Worm (Caenorhabditis elegans) whole organism, late embryonic: ENCODE measurements around the gene T11F9.1.

ENCODE experiments used
- C08G9.2 ChIP-seq: sonication (generic microtip); optimal IDR thresholded peaks from 2 replicates; lab custom pipeline; 2016; ENCODE audit warnings: mild to moderate bottlenecking, missing genetic modification characterization, moderate library complexity, missing compliant biosample characterization
- F13H6.1 ChIP-seq: sonication (generic microtip); optimal IDR thresholded peaks from 2 replicates; lab custom pipeline; 2016; ENCODE audit warnings: missing genetic modification characterization, missing compliant biosample characterization
- K09A11.1 ChIP-seq: sonication (generic microtip); optimal IDR thresholded peaks from 2 replicates; lab custom pipeline; 2017; ENCODE audit warnings: antibody characterized with exemption, mild to moderate bottlenecking, missing genetic modification characterization, missing compliant biosample characterization; ENCODE audit not compliant: insufficient read depth
- T23F11.4 ChIP-seq: fragments of 200-800 bp; sonication (Bioruptor generic); optimal IDR thresholded peaks from 2 replicates; lab custom pipeline; 2018; ENCODE audit warnings: mild to moderate bottlenecking, missing genetic modification characterization, missing compliant biosample characterization
- Y22D7AL.16 ChIP-seq: sonication (generic microtip); optimal IDR thresholded peaks from 2 replicates; lab custom pipeline; 2016; ENCODE audit warnings: missing genetic modification characterization, missing compliant biosample characterization
- ceh-14 ChIP-seq: sonication (generic microtip); optimal IDR thresholded peaks from 2 replicates; lab custom pipeline; 2016; ENCODE audit warnings: missing genotype, missing genetic modification characterization, missing compliant biosample characterization
- ceh-18 ChIP-seq: sonication (generic microtip); optimal IDR thresholded peaks from 2 replicates; lab custom pipeline; 2016; ENCODE audit warnings: missing genetic modification characterization, missing compliant biosample characterization
- ceh-19 ChIP-seq: fragments of 200-800 bp; sonication (Bioruptor generic); optimal IDR thresholded peaks from 2 replicates; lab custom pipeline; 2018; ENCODE audit warnings: mild to moderate bottlenecking, missing genetic modification characterization, missing compliant biosample characterization
- ceh-2 ChIP-seq: sonication (generic microtip); optimal IDR thresholded peaks from 2 replicates; lab custom pipeline; 2016; ENCODE audit warnings: missing genotype, missing genetic modification characterization, missing compliant biosample characterization
- ceh-24 ChIP-seq: sonication (generic microtip); optimal IDR thresholded peaks from 2 replicates; lab custom pipeline; 2016; ENCODE audit warnings: mild to moderate bottlenecking, missing genetic modification characterization, missing compliant biosample characterization
- ceh-31 ChIP-seq: sonication (generic microtip); optimal IDR thresholded peaks from 2 replicates; lab custom pipeline; 2016; ENCODE audit warnings: missing genetic modification characterization, missing compliant biosample characterization
- ceh-34 ChIP-seq: sonication (generic microtip); optimal IDR thresholded peaks from 2 replicates; lab custom pipeline; 2016; ENCODE audit warnings: mild to moderate bottlenecking, missing genetic modification characterization, missing compliant biosample characterization
- ceh-48 ChIP-seq: sonication (generic microtip); optimal IDR thresholded peaks from 2 replicates; lab custom pipeline; 2016; ENCODE audit warnings: missing genetic modification characterization, inconsistent platforms, missing compliant biosample characterization
- ceh-6 ChIP-seq: fragments of 200-800 bp; sonication (Bioruptor generic); optimal IDR thresholded peaks from 2 replicates; lab custom pipeline; 2018; ENCODE audit warnings: mild to moderate bottlenecking, missing genetic modification characterization, missing compliant biosample characterization
- dmd-4 ChIP-seq: sonication (generic microtip); optimal IDR thresholded peaks from 2 replicates; lab custom pipeline; 2016; ENCODE audit warnings: borderline replicate concordance, missing genetic modification characterization, missing compliant biosample characterization
- elt-2 ChIP-seq: sonication (generic microtip); optimal IDR thresholded peaks from 2 replicates; lab custom pipeline; 2016; ENCODE audit warnings: missing genetic modification reagents, missing genetic modification characterization, missing compliant biosample characterization
- ets-4 ChIP-seq: sonication (generic microtip); optimal IDR thresholded peaks from 2 replicates; lab custom pipeline; 2016; ENCODE audit warnings: missing genetic modification characterization, missing compliant biosample characterization
- eyg-1 ChIP-seq: sonication (generic microtip); optimal IDR thresholded peaks from 2 replicates; lab custom pipeline; 2016; ENCODE audit warnings: missing genotype, missing genetic modification characterization, missing compliant biosample characterization
- fax-1 ChIP-seq: sonication (generic microtip); optimal IDR thresholded peaks from 2 replicates; lab custom pipeline; 2016; ENCODE audit warnings: missing genotype, missing genetic modification characterization, missing compliant biosample characterization
- hlh-30 ChIP-seq: sonication (generic microtip); optimal IDR thresholded peaks from 2 replicates; lab custom pipeline; 2017; ENCODE audit warnings: antibody characterized with exemption, missing genetic modification characterization, missing compliant biosample characterization; ENCODE audit not compliant: insufficient read depth
- hlh-6 ChIP-seq: sonication (generic microtip); optimal IDR thresholded peaks from 2 replicates; lab custom pipeline; 2016; ENCODE audit warnings: missing genotype, missing genetic modification characterization, missing compliant biosample characterization
- hlh-8 ChIP-seq: sonication (generic microtip); optimal IDR thresholded peaks from 2 replicates; lab custom pipeline; 2016; ENCODE audit warnings: missing genotype, missing genetic modification characterization, missing compliant biosample characterization
- lim-6 ChIP-seq: sonication (generic microtip); optimal IDR thresholded peaks from 2 replicates; lab custom pipeline; 2016; ENCODE audit warnings: missing genetic modification characterization, missing compliant biosample characterization
- lin-11 ChIP-seq: fragments of 200-800 bp; sonication (Bioruptor generic); optimal IDR thresholded peaks from 2 replicates; lab custom pipeline; 2018; ENCODE audit warnings: mild to moderate bottlenecking, missing genetic modification characterization, missing compliant biosample characterization
- nfya-1 ChIP-seq: sonication (generic microtip); optimal IDR thresholded peaks from 2 replicates; lab custom pipeline; 2017; ENCODE audit warnings: missing genetic modification characterization, mild to moderate bottlenecking, missing compliant biosample characterization, antibody characterized with exemption, moderate library complexity
- nhr-11 ChIP-seq: fragments of 150-350 bp; optimal IDR thresholded peaks from 2 replicates; lab custom pipeline; 2014; ENCODE audit warnings: missing biosample characterization, missing genetic modification characterization
- pag-3 ChIP-seq: sonication (generic microtip); optimal IDR thresholded peaks from 2 replicates; lab custom pipeline; 2016; ENCODE audit warnings: missing compliant biosample characterization, missing genetic modification characterization, borderline replicate concordance
- pat-9 ChIP-seq: fragments of 200-800 bp; sonication (Bioruptor generic); optimal IDR thresholded peaks from 2 replicates; lab custom pipeline; 2018; ENCODE audit warnings: mild to moderate bottlenecking, missing genetic modification characterization, moderate library complexity, missing compliant biosample characterization
- pax-1 ChIP-seq: fragments of 150-350 bp; optimal IDR thresholded peaks from 2 replicates; lab custom pipeline; 2014; ENCODE audit warnings: missing biosample characterization, missing genetic modification characterization
- pros-1 ChIP-seq: fragments of 150-350 bp; optimal IDR thresholded peaks from 2 replicates; lab custom pipeline; 2014; ENCODE audit warnings: missing biosample characterization, missing genetic modification reagents, missing genetic modification characterization
- ref-2 ChIP-seq: sonication (generic microtip); optimal IDR thresholded peaks from 2 replicates; lab custom pipeline; 2016; ENCODE audit warnings: missing genetic modification characterization, missing compliant biosample characterization
- rnt-1 ChIP-seq: sonication (generic microtip); optimal IDR thresholded peaks from 2 replicates; lab custom pipeline; 2016; ENCODE audit warnings: missing genetic modification characterization, missing compliant biosample characterization
- sdc-2 ChIP-seq: sonication (generic microtip); optimal IDR thresholded peaks from 2 replicates; lab custom pipeline; 2016; ENCODE audit warnings: missing genotype, missing genetic modification characterization, missing compliant biosample characterization
- sox-2 ChIP-seq: fragments of 200-800 bp; sonication (Bioruptor generic); IDR thresholded peaks from 2 replicates; pipeline ENCODE4 v1.3.6; 2022; ENCODE audit warnings: missing genetic modification reagents, missing genetic modification characterization, missing compliant biosample characterization
- syd-9 ChIP-seq: sonication (generic microtip); optimal IDR thresholded peaks from 2 replicates; lab custom pipeline; 2016; ENCODE audit warnings: mild to moderate bottlenecking, missing genetic modification characterization, moderate library complexity, missing compliant biosample characterization
- tbx-2 ChIP-seq: sonication (generic microtip); optimal IDR thresholded peaks from 2 replicates; lab custom pipeline; 2016; ENCODE audit warnings: missing genetic modification characterization, missing compliant biosample characterization
- tbx-7 ChIP-seq: sonication (generic microtip); optimal IDR thresholded peaks from 2 replicates; lab custom pipeline; 2016; ENCODE audit warnings: missing genotype, missing genetic modification characterization, missing compliant biosample characterization
- ttx-3 ChIP-seq: sonication (generic microtip); optimal IDR thresholded peaks from 2 replicates; lab custom pipeline; 2016; ENCODE audit warnings: missing genetic modification reagents, missing genetic modification characterization, missing compliant biosample characterization
- unc-42 ChIP-seq: sonication (generic microtip); optimal IDR thresholded peaks from 2 replicates; lab custom pipeline; 2016; ENCODE audit warnings: missing genotype, missing genetic modification characterization, missing compliant biosample characterization
- unc-55 ChIP-seq: sonication (generic microtip); optimal IDR thresholded peaks from 2 replicates; lab custom pipeline; 2017; ENCODE audit warnings: missing biosample characterization, missing genetic modification reagents, missing genetic modification characterization
- zip-5 ChIP-seq: sonication (generic microtip); optimal IDR thresholded peaks from 2 replicates; lab custom pipeline; 2016; ENCODE audit warnings: missing genetic modification characterization, missing compliant biosample characterization
- ztf-16 ChIP-seq: sonication (generic microtip); optimal IDR thresholded peaks from 2 replicates; lab custom pipeline; 2017; ENCODE audit warnings: missing genetic modification characterization, missing compliant biosample characterization

The T11F9.1 gene

ce11 chrV:11499786-11500185, 40.4 kb downstream of the T11F9.1 start:
- TF ChIP-seq hlh-30, result no peak
- TF ChIP-seq sox-2 (GFP tag; lab: Robert Waterston, UW), result no peak
- no peak for TF ChIP-seq ceh-6 (GFP tag; lab: Kevin White, UChicago)
- TF ChIP-seq pat-9 (tag; lab: Kevin White, UChicago), result no peak
- TF ChIP-seq nhr-11, result no peak
- no peak for TF ChIP-seq elt-2 (tag; lab: Kevin White, UChicago)
- TF ChIP-seq lim-6, result no peak
- TF ChIP-seq pag-3, result no peak
- TF ChIP-seq tbx-2 (tag; lab: Kevin White, UChicago), result no peak
- TF ChIP-seq pax-1 (tag; lab: Kevin White, UChicago), result no peak
- TF ChIP-seq Y22D7AL.16 (tag; lab: Kevin White, UChicago), result no peak
- no peak for TF ChIP-seq ceh-19 (GFP tag; lab: Kevin White, UChicago)
- no peak for TF ChIP-seq unc-55 (GFP tag; lab: Kevin White, UChicago)
- no peak for TF ChIP-seq syd-9
- TF ChIP-seq pros-1 (tag; lab: Kevin White, UChicago), result no peak
- TF ChIP-seq ceh-24 (tag; lab: Kevin White, UChicago), result no peak
- no peak for TF ChIP-seq tbx-7 (tag; lab: Kevin White, UChicago)
- no peak for TF ChIP-seq fax-1 (tag; lab: Kevin White, UChicago)

- no peak for TF ChIP-seq sdc-2 (tag; lab: Kevin White, UChicago)
- TF ChIP-seq hlh-30, result no peak
- no peak for TF ChIP-seq ets-4 (tag; lab: Kevin White, UChicago)
- no peak for TF ChIP-seq hlh-8 (tag; lab: Kevin White, UChicago)
- no peak for TF ChIP-seq pros-1 (tag; lab: Kevin White, UChicago)
- no peak for TF ChIP-seq ceh-14 (tag; lab: Kevin White, UChicago)
- TF ChIP-seq eyg-1 (tag; lab: Kevin White, UChicago), result no peak
- no peak for TF ChIP-seq ceh-31 (tag; lab: Kevin White, UChicago)
- no peak for TF ChIP-seq T23F11.4 (GFP tag; lab: Kevin White, UChicago)
- no peak for TF ChIP-seq lin-11 (tag; lab: Kevin White, UChicago)
- TF ChIP-seq K09A11.1 (tag; lab: Kevin White, UChicago), result no peak
These were observed 41.6 kb downstream of the T11F9.1 start for ce11 chrV:11500980-11501379.

ce11 chrV:11503081-11503751, 43.9 kb downstream of the T11F9.1 start, which contains the start of gene C55A6.12:
Gene C55A6.12, minus strand, starts transcription at chrV:11503131.
- TF ChIP-seq K09A11.1 (tag; lab: Kevin White, UChicago) (no peak), nfya-1 (tag; lab: Kevin White, UChicago) (peak; percentile 91)

- TF ChIP-seq syd-9 (peak; percentile 36), ceh-31 (tag; lab: Kevin White, UChicago) (peak; percentile 96), ref-2 (tag; lab: Kevin White, UChicago) (peak; percentile 88), ztf-16 (tag; lab: Kevin White, UChicago) (peak; percentile 11), tbx-2 (tag; lab: Kevin White, UChicago) (peak; percentile 93), sdc-2 (tag; lab: Kevin White, UChicago) (peak; percentile 30), unc-42 (tag; lab: Kevin White, UChicago) (peak; percentile 83), ceh-6 (GFP tag; lab: Kevin White, UChicago) (peak; percentile 14), hlh-8 (tag; lab: Kevin White, UChicago) (peak; percentile 32), ceh-19 (GFP tag; lab: Kevin White, UChicago) (peak; percentile 19), ceh-2 (tag; lab: Kevin White, UChicago) (peak; percentile 80), C08G9.2 (tag; lab: Kevin White, UChicago) (peak; percentile 75), ttx-3 (tag; lab: Kevin White, UChicago) (peak; percentile 17), hlh-6 (tag; lab: Kevin White, UChicago) (peak; percentile 15), ceh-48 (tag; lab: Kevin White, UChicago) (peak; percentile 10), ceh-14 (tag; lab: Kevin White, UChicago) (peak; percentile 92), ets-4 (tag; lab: Kevin White, UChicago) (peak; percentile 65), ceh-34 (tag; lab: Kevin White, UChicago) (peak; percentile 53), tbx-7 (tag; lab: Kevin White, UChicago) (peak; percentile 62), ceh-18 (tag; lab: Kevin White, UChicago) (peak; percentile 35), nfya-1 (tag; lab: Kevin White, UChicago) (peak; percentile 73), rnt-1 (peak; percentile 71), lim-6 (peak; percentile 82), zip-5 (tag; lab: Kevin White, UChicago) (peak; percentile 43), fax-1 (tag; lab: Kevin White, UChicago) (peak; percentile 50), dmd-4 (tag; lab: Kevin White, UChicago) (peak; percentile 15), F13H6.1 (tag; lab: Kevin White, UChicago) (peak; percentile 70), elt-2 (tag; lab: Kevin White, UChicago) (peak; percentile 36)
- TF ChIP-seq, all 69 proteins: peak for 28; not testable (repeated sequence) for 41
These were observed 45.6 kb downstream of the T11F9.1 start, which contains the start of the genes C55A6.1 and C55A6.10 for ce11 chrV:11504853-11505397. Gene C55A6.1, minus strand, starts transcription at chrV:11504968. Gene C55A6.10, plus strand, starts transcription at chrV:11505347.
